Fruit fly (Drosophila melanogaster) Kc167 (cell line): ENCODE data around the gene bdl.

Source experiments
- h ChIP-seq: fragments of >200 bp; optimal IDR thresholded peaks from 3 replicates; lab custom pipeline; 2018; ENCODE audit warnings: missing external identifiers
- psq ChIP-seq: fragments of >200 bp; optimal IDR thresholded peaks from 2 replicates; lab custom pipeline; 2017; ENCODE audit warnings: missing external identifiers

DNA sequence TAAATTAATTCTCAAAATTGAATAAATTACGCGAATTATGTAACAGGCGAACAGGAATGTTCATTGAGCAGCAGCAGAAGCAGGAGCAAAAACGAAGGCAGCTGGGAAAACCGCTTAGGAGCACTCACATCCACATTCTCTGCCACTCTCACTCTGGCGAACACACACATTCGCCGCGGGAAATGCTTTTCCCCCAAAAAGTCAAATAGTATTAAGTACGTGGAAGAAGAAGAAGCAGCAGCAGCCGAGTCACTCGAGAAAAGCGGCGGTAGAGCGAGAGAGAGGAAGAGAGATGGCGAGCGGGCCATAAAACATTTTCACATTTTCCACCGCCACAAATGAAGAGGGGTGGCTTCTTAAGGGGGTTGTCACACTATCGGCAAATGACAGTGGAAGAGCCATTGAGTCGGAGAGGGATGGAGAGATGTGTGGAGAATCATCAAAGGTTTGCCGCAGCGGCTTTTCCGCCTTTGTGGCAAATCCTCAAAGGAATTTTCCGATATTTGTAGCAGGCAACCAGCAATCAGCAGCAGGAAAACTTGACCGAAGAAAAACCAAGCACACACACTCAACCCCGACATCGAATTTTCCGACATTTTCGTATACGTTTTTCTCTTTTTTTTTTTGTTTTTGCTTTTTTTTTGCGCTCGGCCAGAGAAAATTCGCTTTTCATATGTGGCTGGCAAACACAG, 22.4 kb downstream of the bdl start:
- TF ChIP-seq h (lab: Kevin White, UChicago) = no peak
- no peak for TF ChIP-seq psq
